Fruit fly (Drosophila melanogaster) whole organism, embryonic: Measurements from ENCODE around the gene CG44838.

Experiments
- Abd-B ChIP-seq: fragments of 200-800 bp; sonication (Bioruptor generic); optimal IDR thresholded peaks from 2 replicates; lab custom pipeline; 2018; ENCODE audit warnings: missing biosample characterization, mild to moderate bottlenecking, missing genetic modification characterization, moderate library complexity
- CG11504 ChIP-seq: fragments of 200-800 bp; sonication (Bioruptor generic); optimal IDR thresholded peaks from 3 replicates; lab custom pipeline; 2019; ENCODE audit warnings: missing biosample characterization, mild to moderate bottlenecking, missing genetic modification characterization, moderate library complexity
- CG12071 ChIP-seq: fragments of 200-800 bp; sonication (Bioruptor generic); optimal IDR thresholded peaks from 3 replicates; lab custom pipeline; 2018; ENCODE audit warnings: missing biosample characterization, mild to moderate bottlenecking, missing genetic modification characterization
- CG12659 ChIP-seq: fragments of 200-800 bp; sonication (Bioruptor generic); optimal IDR thresholded peaks from 3 replicates; lab custom pipeline; 2017; ENCODE audit warnings: mild to moderate bottlenecking, missing biosample characterization, missing genetic modification reagents, missing genetic modification characterization
- CG13424 ChIP-seq: fragments of 200-800 bp; sonication (Bioruptor generic); optimal IDR thresholded peaks from 2 replicates; lab custom pipeline; 2019; ENCODE audit warnings: missing biosample characterization, mild to moderate bottlenecking, missing genetic modification characterization, moderate library complexity
- CG13624 ChIP-seq: fragments of 200-800 bp; sonication (Bioruptor generic); optimal IDR thresholded peaks from 2 replicates; lab custom pipeline; 2016; ENCODE audit warnings: missing biosample characterization, missing genetic modification characterization
- CG18599 ChIP-seq: fragments of 200-800 bp; sonication (Bioruptor generic); optimal IDR thresholded peaks from 3 replicates; lab custom pipeline; 2017; ENCODE audit warnings: missing biosample characterization, missing genetic modification characterization, mild to moderate bottlenecking, moderate library complexity, missing genetic modification reagents
- CG30431 ChIP-seq: fragments of 200-800 bp; sonication (Bioruptor generic); optimal IDR thresholded peaks from 2 replicates; lab custom pipeline; 2017; ENCODE audit warnings: missing biosample characterization, missing genetic modification characterization
- CG32532 ChIP-seq: fragments of 200-800 bp; sonication (Bioruptor generic); IDR thresholded peaks from 2 replicates; pipeline ENCODE4 v1.3.6; 2022; ENCODE audit warnings: missing biosample characterization, missing genetic modification characterization
- CG33213 ChIP-seq: fragments of 200-800 bp; sonication (Bioruptor generic); optimal IDR thresholded peaks from 3 replicates; lab custom pipeline; 2016; ENCODE audit warnings: missing biosample characterization, missing genetic modification characterization
- CG34376 ChIP-seq: fragments of 200-800 bp; sonication (Bioruptor generic); optimal IDR thresholded peaks from 2 replicates; lab custom pipeline; 2018; ENCODE audit warnings: missing biosample characterization, mild to moderate bottlenecking, missing genetic modification characterization
- CG8388 ChIP-seq: fragments of 200-800 bp; sonication (Bioruptor generic); optimal IDR thresholded peaks from 2 replicates; lab custom pipeline; 2019; ENCODE audit warnings: missing biosample characterization, mild to moderate bottlenecking, missing genetic modification characterization, moderate library complexity
- CG8924 ChIP-seq: fragments of 200-800 bp; optimal IDR thresholded peaks from 3 replicates; lab custom pipeline; 2019; ENCODE audit warnings: missing biosample characterization, mild to moderate bottlenecking, missing genetic modification characterization, moderate library complexity
- CG8944 ChIP-seq: fragments of 200-800 bp; sonication (Bioruptor generic); optimal IDR thresholded peaks from 3 replicates; lab custom pipeline; 2016; ENCODE audit warnings: missing biosample characterization, missing genetic modification characterization
- CTCF ChIP-seq: fragments of 200-800 bp; sonication (Bioruptor generic); optimal IDR thresholded peaks from 2 replicates; lab custom pipeline; 2017; ENCODE audit warnings: missing biosample characterization, mild to moderate bottlenecking, missing genetic modification characterization, moderate library complexity
- Dbx ChIP-seq: fragments of 200-800 bp; sonication (Bioruptor generic); IDR thresholded peaks from 3 replicates; pipeline ENCODE4 v1.3.6; 2022; ENCODE audit warnings: missing biosample characterization, missing genetic modification characterization
- Dll ChIP-seq: fragments of 200-800 bp; sonication (Bioruptor generic); IDR thresholded peaks from 4 replicates; pipeline ENCODE4 v1.3.6; 2022; ENCODE audit warnings: missing biosample characterization, missing genetic modification characterization; ENCODE audit not compliant: partially characterized antibody
- Ets65A ChIP-seq: fragments of 200-800 bp; sonication (Bioruptor generic); peaks from one replicate; lab custom pipeline; 2016; ENCODE audit warnings: missing biosample characterization, missing genetic modification characterization
- Fer3 ChIP-seq: fragments of 200-800 bp; sonication (Bioruptor generic); optimal IDR thresholded peaks from 2 replicates; lab custom pipeline; 2018; ENCODE audit warnings: missing biosample characterization, mild to moderate bottlenecking, missing genetic modification characterization, moderate library complexity
- HLH4C ChIP-seq: fragments of 200-800 bp; sonication (Bioruptor generic); IDR thresholded peaks from 3 replicates; pipeline ENCODE4 v1.3.6; 2022; ENCODE audit warnings: missing biosample characterization, missing genetic modification characterization; ENCODE audit not compliant: partially characterized antibody
- Hsf ChIP-seq: fragments of 200-800 bp; sonication (Bioruptor generic); optimal IDR thresholded peaks from 3 replicates; lab custom pipeline; 2016; ENCODE audit warnings: missing biosample characterization, missing genetic modification characterization
- Lpt ChIP-seq: fragments of >200 bp; optimal IDR thresholded peaks from 2 replicates; lab custom pipeline; 2018; ENCODE audit warnings: missing biosample characterization, missing genetic modification characterization
- Mad ChIP-seq: fragments of 200-800 bp; sonication (Bioruptor generic); optimal IDR thresholded peaks from 2 replicates; lab custom pipeline; 2016; ENCODE audit warnings: missing biosample characterization, missing genetic modification characterization
- Myb ChIP-seq: fragments of 200-800 bp; sonication (Bioruptor generic); optimal IDR thresholded peaks from 2 replicates; lab custom pipeline; 2016; ENCODE audit warnings: missing biosample characterization, missing genetic modification characterization
- Pdp1 ChIP-seq, 2 experiments: fragments of 200-800 bp; sonication (Bioruptor generic); optimal IDR thresholded peaks; 3 replicates each; lab custom pipeline; 2016; ENCODE audit warnings: missing biosample characterization in 2 of 2, missing genetic modification characterization in 2 of 2, mild to moderate bottlenecking in 1 of 2, moderate library complexity in 1 of 2
- Scr ChIP-seq: fragments of 200-800 bp; sonication (Bioruptor generic); IDR thresholded peaks from 2 replicates; pipeline ENCODE4 v1.3.6; 2022; ENCODE audit warnings: missing biosample characterization, missing genetic modification characterization; ENCODE audit not compliant: partially characterized antibody
- Ssrp ChIP-seq: fragments of 200-800 bp; sonication (Bioruptor generic); optimal IDR thresholded peaks from 2 replicates; lab custom pipeline; 2018; ENCODE audit warnings: missing biosample characterization, mild to moderate bottlenecking, missing genetic modification characterization, moderate library complexity
- amos ChIP-seq: fragments of 200-800 bp; sonication (Bioruptor generic); IDR thresholded peaks from 2 replicates; pipeline ENCODE4 v1.3.6; 2022; ENCODE audit warnings: missing biosample characterization, missing genetic modification characterization; ENCODE audit not compliant: partially characterized antibody
- bab2 ChIP-seq: fragments of 200-800 bp; sonication (Bioruptor generic); optimal IDR thresholded peaks from 2 replicates; lab custom pipeline; 2016; ENCODE audit warnings: missing biosample characterization, missing genetic modification characterization
- bigmax ChIP-seq: fragments of 200-800 bp; sonication (Bioruptor generic); optimal IDR thresholded peaks from 2 replicates; lab custom pipeline; 2018; ENCODE audit warnings: missing biosample characterization, mild to moderate bottlenecking, missing genetic modification characterization
- chinmo ChIP-seq: fragments of 200-800 bp; sonication (Bioruptor generic); IDR thresholded peaks from 4 replicates; pipeline ENCODE4 v1.3.6; 2022; ENCODE audit warnings: missing biosample characterization, missing genetic modification characterization; ENCODE audit not compliant: partially characterized antibody
- dimm ChIP-seq: fragments of 200-800 bp; sonication (Bioruptor generic); IDR thresholded peaks from 2 replicates; pipeline ENCODE4 v1.3.6; 2022; ENCODE audit warnings: missing biosample characterization, missing genetic modification characterization
- dpn ChIP-seq, 2 experiments: fragments of 200-800 bp; sonication (Bioruptor generic); optimal IDR thresholded peaks; 3 replicates each; lab custom pipeline; 2016; ENCODE audit warnings: missing biosample characterization in 2 of 2, missing genetic modification characterization in 2 of 2
- esg ChIP-seq: fragments of 200-800 bp; sonication (Bioruptor generic); conservative IDR thresholded peaks from 2 replicates; pipeline ENCODE4 v1.3.6; 2022; ENCODE audit warnings: missing biosample characterization, missing genetic modification characterization
- ewg ChIP-seq: fragments of 200-800 bp; sonication (Bioruptor generic); optimal IDR thresholded peaks from 3 replicates; lab custom pipeline; 2017; ENCODE audit warnings: mild to moderate bottlenecking, missing biosample characterization, missing genetic modification reagents, missing genetic modification characterization
- fu2 ChIP-seq: fragments of 200-800 bp; sonication (Bioruptor generic); optimal IDR thresholded peaks from 2 replicates; lab custom pipeline; 2016; ENCODE audit warnings: missing biosample characterization, missing genetic modification characterization
- gem ChIP-seq: fragments of 200-800 bp; sonication (Bioruptor generic); optimal IDR thresholded peaks from 2 replicates; lab custom pipeline; 2019; ENCODE audit warnings: missing biosample characterization, mild to moderate bottlenecking, missing genetic modification characterization, moderate library complexity
- hkb ChIP-seq, 2 experiments: fragments of 200-800 bp in 1 of 2; fragments of >200 bp in 1 of 2; sonication (Bioruptor generic) in 1 of 2; IDR thresholded peaks in 1 of 2; optimal IDR thresholded peaks in 1 of 2; 2 replicates each; pipeline versions ENCODE4 v1.3.6 to Lab custom; 2017 to 2022; ENCODE audit warnings: missing biosample characterization in 1 of 2, missing genetic modification characterization in 1 of 2
- inv ChIP-seq: fragments of 200-800 bp; sonication (Bioruptor generic); IDR thresholded peaks from 2 replicates; pipeline ENCODE4 v1.3.6; 2022; ENCODE audit warnings: missing biosample characterization, missing genetic modification characterization; ENCODE audit not compliant: partially characterized antibody
- kay ChIP-seq: fragments of 200-800 bp; sonication (Bioruptor generic); optimal IDR thresholded peaks from 2 replicates; lab custom pipeline; 2016; ENCODE audit warnings: missing biosample characterization, missing genetic modification characterization
- ken ChIP-seq: fragments of 200-800 bp; sonication (Bioruptor generic); IDR thresholded peaks from 3 replicates; pipeline ENCODE4 v1.3.6; 2022; ENCODE audit warnings: missing biosample characterization, missing genetic modification characterization
- lilli ChIP-seq: fragments of 200-800 bp; sonication (Bioruptor generic); optimal IDR thresholded peaks from 3 replicates; lab custom pipeline; 2016; ENCODE audit warnings: missing biosample characterization, missing genetic modification characterization
- oc ChIP-seq: fragments of 200-800 bp; sonication (Bioruptor generic); optimal IDR thresholded peaks from 2 replicates; lab custom pipeline; 2018; ENCODE audit warnings: missing biosample characterization, mild to moderate bottlenecking, missing genetic modification characterization, moderate library complexity
- pb ChIP-seq: fragments of 200-800 bp; sonication (Bioruptor generic); optimal IDR thresholded peaks from 3 replicates; lab custom pipeline; 2016; ENCODE audit warnings: missing biosample characterization, missing genetic modification characterization
- sim ChIP-seq: fragments of 200-800 bp; sonication (Bioruptor generic); IDR thresholded peaks from 2 replicates; pipeline ENCODE4 v1.3.6; 2022; ENCODE audit warnings: missing biosample characterization, missing genetic modification characterization
- tin ChIP-seq: fragments of 200-800 bp; sonication (Bioruptor generic); optimal IDR thresholded peaks from 3 replicates; lab custom pipeline; 2016; ENCODE audit warnings: missing biosample characterization, missing genetic modification characterization
- trem ChIP-seq: fragments of 200-800 bp; optimal IDR thresholded peaks from 3 replicates; lab custom pipeline; 2019; ENCODE audit warnings: missing biosample characterization, mild to moderate bottlenecking, missing genetic modification characterization, moderate library complexity
- tx ChIP-seq: fragments of 200-800 bp; sonication (Bioruptor generic); optimal IDR thresholded peaks from 2 replicates; lab custom pipeline; 2016; ENCODE audit warnings: missing biosample characterization, missing genetic modification characterization
- unc-4 ChIP-seq: fragments of 200-800 bp; sonication (Bioruptor generic); IDR thresholded peaks from 2 replicates; pipeline ENCODE4 v1.3.6; 2022; ENCODE audit warnings: missing biosample characterization, missing genetic modification characterization; ENCODE audit not compliant: partially characterized antibody
- wdn ChIP-seq: fragments of 200-800 bp; sonication (Bioruptor generic); IDR thresholded peaks from 2 replicates; pipeline ENCODE4 v1.3.6; 2022; ENCODE audit warnings: missing biosample characterization, missing genetic modification characterization

Gene CG44838

DNA sequence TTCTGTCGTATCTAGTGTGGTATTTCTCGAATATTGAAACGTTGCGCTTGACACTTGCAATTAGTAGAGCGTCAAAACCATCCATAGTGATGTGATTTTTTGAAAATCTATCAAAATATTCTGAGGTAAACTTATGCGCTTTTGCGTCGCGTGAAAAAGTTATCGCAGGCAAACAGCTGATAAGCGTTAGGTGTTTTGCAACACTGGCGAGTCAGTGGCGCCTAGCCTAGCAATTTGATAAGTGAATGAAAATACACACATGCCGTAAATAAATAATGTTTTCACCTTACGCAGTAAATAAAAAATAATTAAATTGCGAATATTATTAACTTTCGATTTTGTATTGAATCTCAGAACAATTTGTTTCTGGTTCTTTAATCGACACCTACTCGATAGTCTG, 25.5 kb upstream of the CG44838 start, which contains the start of gene CG42526 (continued):
- TF ChIP-seq gem, result peak; percentile 52
- no peak for TF ChIP-seq Fer3 (tag; lab: Kevin White, UChicago)
- TF ChIP-seq kay, result no peak
- TF ChIP-seq CG8924 (tag; lab: Kevin White, UChicago), result peak; percentile 21
- peak; percentile 56 for TF ChIP-seq bab2 (GFP tag; lab: Kevin White, UChicago)
- peak; percentile 74 for TF ChIP-seq unc-4
- TF ChIP-seq CG30431 (GFP tag; lab: Kevin White, UChicago), result no peak
- peak; percentile 71 for TF ChIP-seq CG13624 (GFP tag; lab: Kevin White, UChicago)
- TF ChIP-seq oc (tag; lab: Kevin White, UChicago), result no peak
- TF ChIP-seq Pdp1 (GFP tag; optimal IDR thresholded peaks at IDR 0.05; lab: Kevin White, UChicago), result peak; percentile 6 to 58
- no peak for TF ChIP-seq Ssrp (tag; lab: Kevin White, UChicago)
- TF ChIP-seq Ets65A (GFP tag; lab: Kevin White, UChicago), result peak; percentile 93
- TF ChIP-seq hkb (optimal IDR thresholded peaks at IDR 0.05; lab: Kevin White, UChicago), result no peak
- TF ChIP-seq hkb (GFP tag; IDR thresholded peaks at IDR 0.05; lab: Robert Waterston, UW), result peak; percentile 28; the same call in 1 of the 2 replicates
- TF ChIP-seq CG13424 (tag; lab: Kevin White, UChicago), result peak; percentile 3
- TF ChIP-seq Dbx, result peak; percentile 39; the same call in 1 of the 3 replicates
- no peak for TF ChIP-seq CG11504
- peak; percentile 63 for TF ChIP-seq Hsf
- TF ChIP-seq CG12659 (GFP tag; lab: Kevin White, UChicago), result peak; percentile 59
- TF ChIP-seq CG8388 (GFP tag; lab: Kevin White, UChicago), result peak; percentile 1
- peak; percentile 19 for TF ChIP-seq ewg (GFP tag; lab: Kevin White, UChicago)
- no peak for TF ChIP-seq CG12071 (GFP tag; lab: Kevin White, UChicago)
- peak; percentile 6 for TF ChIP-seq fu2
- no peak for TF ChIP-seq Lpt (GFP tag; lab: Kevin White, UChicago)
- 0 out of 4 replicates have a peak, but pooled peaks have one; percentile 5 for TF ChIP-seq chinmo
- peak; percentile 59 for TF ChIP-seq CTCF (GFP tag; lab: Kevin White, UChicago)
- peak; percentile 82 for TF ChIP-seq lilli (GFP tag; lab: Kevin White, UChicago)
- TF ChIP-seq Myb (GFP tag; lab: Kevin White, UChicago), result peak; percentile 43
- peak; percentile 45; the same call in 1 of the 2 replicates for TF ChIP-seq inv (GFP tag; lab: Robert Waterston, UW)
- no peak for TF ChIP-seq sim (GFP tag; lab: Robert Waterston, UW)
- peak; percentile 30 for TF ChIP-seq CG8944
- peak; percentile 57 for TF ChIP-seq Scr (GFP tag; lab: Robert Waterston, UW)
- TF ChIP-seq wdn (GFP tag; lab: Robert Waterston, UW), result no peak
- TF ChIP-seq dpn (GFP tag; optimal IDR thresholded peaks at IDR 0.05; lab: Kevin White, UChicago), result peak in 1 of 2 experiments; percentile 58
- TF ChIP-seq tin, result peak; percentile 7
- no peak for TF ChIP-seq dimm
- peak; percentile 5 for TF ChIP-seq pb (GFP tag; lab: Kevin White, UChicago)
- peak; percentile 10 for TF ChIP-seq CG34376 (GFP tag; lab: Kevin White, UChicago)
- peak; percentile 25; the same call in 1 of the 3 replicates for TF ChIP-seq HLH4C (GFP tag; lab: Robert Waterston, UW)
- peak; percentile 41 for TF ChIP-seq bigmax (GFP tag; lab: Kevin White, UChicago)
- peak; percentile 44; the same call in 1 of the 2 replicates for TF ChIP-seq amos
- TF ChIP-seq CG18599 (GFP tag; lab: Kevin White, UChicago), result peak; percentile 48
- peak; percentile 43 for TF ChIP-seq tx (GFP tag; lab: Kevin White, UChicago)
- peak; percentile 2 for TF ChIP-seq Abd-B (GFP tag; lab: Kevin White, UChicago)
- peak; percentile 25 for TF ChIP-seq trem (tag; lab: Kevin White, UChicago)
- TF ChIP-seq CG32532 (GFP tag; lab: Robert Waterston, UW), result peak; percentile 44; the same call in 1 of the 2 replicates
- TF ChIP-seq Mad (GFP tag; lab: Kevin White, UChicago), result peak; percentile 17
- TF ChIP-seq Dll (GFP tag; lab: Robert Waterston, UW), result peak; percentile 68
- peak; percentile 12 for TF ChIP-seq CG33213 (GFP tag; lab: Kevin White, UChicago)
- TF ChIP-seq ken (GFP tag; lab: Robert Waterston, UW), result peak; percentile 54; the same call in 2 of the 3 replicates
- peak; percentile 34; the same call in 1 of the 2 replicates for TF ChIP-seq esg
